Worm (Caenorhabditis elegans) whole organism, mixed stage, embryonic: ENCODE measurements around the gene ugt-37.

Experiments used
- bed-3 ChIP-seq: fragments of 200-800 bp; sonication (Bioruptor generic); optimal IDR thresholded peaks from 3 replicates; lab custom pipeline; 2018; ENCODE audit warnings: mild to moderate bottlenecking, missing genetic modification characterization, moderate library complexity, missing compliant biosample characterization
- ceh-83 ChIP-seq: fragments of 200-800 bp; sonication (Bioruptor generic); optimal IDR thresholded peaks from 2 replicates; lab custom pipeline; 2018; ENCODE audit warnings: mild to moderate bottlenecking, missing genetic modification characterization, missing compliant biosample characterization
- ces-1 ChIP-seq: fragments of 150-350 bp; optimal IDR thresholded peaks from 2 replicates; lab custom pipeline; 2014; ENCODE audit warnings: missing biosample characterization, missing genetic modification reagents, missing genetic modification characterization
- drap-1 ChIP-seq: fragments of 200-800 bp; sonication (Bioruptor generic); optimal IDR thresholded peaks from 3 replicates; lab custom pipeline; 2018; ENCODE audit warnings: mild to moderate bottlenecking, missing genetic modification characterization, missing compliant biosample characterization
- elt-1 ChIP-seq: sonication (generic microtip); optimal IDR thresholded peaks from 2 replicates; lab custom pipeline; 2017; ENCODE audit warnings: missing genetic modification characterization, mild to moderate bottlenecking, missing compliant biosample characterization, antibody characterized with exemption, moderate library complexity, borderline replicate concordance; ENCODE audit not compliant: insufficient read depth
- elt-3 ChIP-seq: fragments of 150-350 bp; optimal IDR thresholded peaks from 2 replicates; lab custom pipeline; 2014; ENCODE audit warnings: missing biosample characterization, missing genetic modification characterization
- flh-1 ChIP-seq: fragments of 200-800 bp; sonication (Bioruptor generic); optimal IDR thresholded peaks from 2 replicates; lab custom pipeline; 2018; ENCODE audit warnings: mild to moderate bottlenecking, missing genetic modification characterization, moderate library complexity, missing compliant biosample characterization
- ham-2 ChIP-seq: fragments of 200-800 bp; sonication (Bioruptor generic); optimal IDR thresholded peaks from 2 replicates; lab custom pipeline; 2018; ENCODE audit warnings: mild to moderate bottlenecking, missing genetic modification characterization, missing compliant biosample characterization
- hlh-1 ChIP-seq: fragments of 150-350 bp; optimal IDR thresholded peaks from 2 replicates; lab custom pipeline; 2014; ENCODE audit warnings: missing biosample characterization, missing genetic modification reagents, missing genetic modification characterization
- lin-13 ChIP-seq: fragments of 150-350 bp; optimal IDR thresholded peaks from 2 replicates; lab custom pipeline; 2014; ENCODE audit warnings: missing biosample characterization, missing genetic modification characterization
- lsy-2 ChIP-seq: fragments of 150-350 bp; optimal IDR thresholded peaks from 2 replicates; lab custom pipeline; 2014; ENCODE audit warnings: missing biosample characterization, missing genetic modification characterization
- mab-5 ChIP-seq: fragments of 150-350 bp; optimal IDR thresholded peaks from 2 replicates; lab custom pipeline; 2014; ENCODE audit warnings: missing biosample characterization, missing genetic modification characterization
- mep-1 ChIP-seq: fragments of 150-350 bp; optimal IDR thresholded peaks from 2 replicates; lab custom pipeline; 2017; ENCODE audit warnings: missing biosample characterization, missing genetic modification reagents, missing genetic modification characterization, inconsistent platforms
- mls-2 ChIP-seq: sonication (generic microtip); optimal IDR thresholded peaks from 2 replicates; lab custom pipeline; 2016; ENCODE audit warnings: mild to moderate bottlenecking, missing genetic modification characterization, moderate library complexity, missing compliant biosample characterization
- nhr-12 ChIP-seq: fragments of 150-350 bp; optimal IDR thresholded peaks from 2 replicates; lab custom pipeline; 2014; ENCODE audit warnings: missing biosample characterization, missing genetic modification characterization
- nhr-2 ChIP-seq: fragments of 150-350 bp; optimal IDR thresholded peaks from 2 replicates; lab custom pipeline; 2014; ENCODE audit warnings: missing biosample characterization, missing genetic modification characterization
- nhr-237 ChIP-seq: fragments of 150-350 bp; optimal IDR thresholded peaks from 2 replicates; lab custom pipeline; 2014; ENCODE audit warnings: missing biosample characterization, missing genetic modification characterization
- nhr-28 ChIP-seq: fragments of 150-350 bp; optimal IDR thresholded peaks from 2 replicates; lab custom pipeline; 2014; ENCODE audit warnings: missing biosample characterization, missing genetic modification characterization
- nhr-76 ChIP-seq: sonication (generic microtip); optimal IDR thresholded peaks from 2 replicates; lab custom pipeline; 2017; ENCODE audit warnings: missing biosample characterization, missing genetic modification characterization
- pha-4 ChIP-seq: fragments of 150-350 bp; optimal IDR thresholded peaks from 2 replicates; lab custom pipeline; 2018; ENCODE audit warnings: missing biosample characterization, missing genetic modification reagents, missing genetic modification characterization
- snpc-4 ChIP-seq: fragments of 150-350 bp; optimal IDR thresholded peaks from 2 replicates; lab custom pipeline; 2014; ENCODE audit warnings: missing biosample characterization, missing genetic modification characterization
- tbx-8 ChIP-seq: fragments of 200-800 bp; sonication (Bioruptor generic); optimal IDR thresholded peaks from 2 replicates; lab custom pipeline; 2018; ENCODE audit warnings: mild to moderate bottlenecking, missing genetic modification characterization, moderate library complexity, missing compliant biosample characterization
- unc-120 ChIP-seq: sonication (generic microtip); optimal IDR thresholded peaks from 2 replicates; lab custom pipeline; 2017; ENCODE audit warnings: missing genetic modification characterization, missing compliant biosample characterization; ENCODE audit not compliant: poor library complexity, severe bottlenecking
- unc-39 ChIP-seq: fragments of 150-350 bp; optimal IDR thresholded peaks from 2 replicates; lab custom pipeline; 2014; ENCODE audit warnings: missing biosample characterization, missing genetic modification characterization
- unc-62 ChIP-seq: fragments of 150-350 bp; optimal IDR thresholded peaks from 2 replicates; lab custom pipeline; 2014; ENCODE audit warnings: missing biosample characterization, missing genetic modification reagents, missing genetic modification characterization

Gene ugt-37

DNA sequence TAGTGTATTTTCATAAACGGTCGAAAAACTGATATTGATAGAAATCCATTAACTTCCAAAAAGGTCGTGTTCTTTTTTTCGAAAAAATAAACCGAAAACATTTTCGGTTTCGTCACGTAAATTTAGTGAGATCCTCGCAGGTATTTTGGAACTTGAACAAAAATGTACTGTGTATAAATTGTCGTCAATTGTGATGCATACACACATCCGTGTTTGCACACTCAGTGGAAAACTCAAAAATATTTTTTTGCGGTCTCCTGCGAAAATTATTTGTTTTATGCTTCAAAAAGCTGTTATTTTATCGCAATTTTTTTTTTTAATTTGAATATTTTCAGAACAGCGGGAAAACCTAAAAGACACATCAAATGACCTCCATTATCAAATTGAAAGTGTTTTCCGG, 33.7 kb upstream of the ugt-37 start, which contains the start of gene cpsf-2:
cpsf-2 (plus strand) TSS at position 330 of the 400 bp plus-strand sequence.
- TF ChIP-seq tbx-8 (GFP tag; lab: Kevin White, UChicago): no peak
- peak; percentile 9 for TF ChIP-seq nhr-237 (tag; lab: Kevin White, UChicago)
- TF ChIP-seq snpc-4: no peak
- no peak for TF ChIP-seq elt-3 (tag; lab: Kevin White, UChicago)
- TF ChIP-seq ces-1 (GFP tag; lab: Kevin White, UChicago): no peak
- no peak for TF ChIP-seq nhr-12 (tag; lab: Kevin White, UChicago)

DNA sequence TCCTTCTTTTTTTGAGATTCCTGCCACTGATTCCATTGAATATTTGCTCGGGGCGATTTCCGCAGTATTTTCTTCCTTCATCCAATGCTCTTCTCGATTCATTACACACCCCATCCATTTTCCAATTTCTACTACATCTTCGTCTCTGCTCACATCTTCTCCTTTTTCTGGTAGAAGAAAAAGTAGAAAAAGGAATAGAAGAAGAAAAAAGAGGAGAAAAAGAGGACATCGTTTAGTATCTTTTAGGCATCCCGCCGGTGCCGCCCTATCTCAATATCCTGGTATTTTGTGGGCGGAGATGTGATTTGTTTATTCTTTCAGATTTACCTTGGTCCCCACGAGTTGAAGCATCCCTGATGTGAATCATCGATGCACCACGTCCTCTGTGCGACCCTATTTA, 30.1 kb upstream of the ugt-37 start, which contains the start of gene lgc-39:
lgc-39 (plus strand) TSS at position 301 of the 400 bp plus-strand sequence.
- TF ChIP-seq elt-1: no peak
- TF ChIP-seq, all 35 proteins: peak for 0

DNA sequence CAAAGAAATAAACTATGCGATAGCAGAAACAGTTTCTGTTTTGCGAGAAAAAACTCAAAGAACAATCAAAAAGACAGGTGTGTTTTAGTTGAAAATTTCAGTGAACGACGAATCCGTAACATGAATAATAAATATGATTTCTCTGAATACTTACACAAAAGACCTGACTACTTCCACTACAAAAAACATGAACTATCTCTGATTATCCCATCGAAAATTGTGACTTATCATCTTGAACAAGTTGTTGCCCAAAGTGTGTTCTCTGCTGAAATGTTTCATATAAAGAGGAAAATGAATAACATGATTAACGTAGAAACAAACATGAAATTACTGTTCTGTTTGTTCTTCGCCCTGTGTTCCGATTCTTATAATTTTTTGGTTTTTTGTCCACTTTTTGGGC, 21.6 kb upstream of the ugt-37 start, which contains the start of gene ugt-36:
ugt-36 (plus strand) TSS at position 301 of the 400 bp plus-strand sequence.
- TF ChIP-seq nhr-28 (tag; lab: Kevin White, UChicago) (no peak), ham-2 (GFP tag; lab: Kevin White, UChicago) (no peak), lsy-2 (tag; lab: Kevin White, UChicago) (no peak), lin-13 (tag; lab: Kevin White, UChicago) (no peak)
- TF ChIP-seq, all 35 proteins: peak for 0

DNA sequence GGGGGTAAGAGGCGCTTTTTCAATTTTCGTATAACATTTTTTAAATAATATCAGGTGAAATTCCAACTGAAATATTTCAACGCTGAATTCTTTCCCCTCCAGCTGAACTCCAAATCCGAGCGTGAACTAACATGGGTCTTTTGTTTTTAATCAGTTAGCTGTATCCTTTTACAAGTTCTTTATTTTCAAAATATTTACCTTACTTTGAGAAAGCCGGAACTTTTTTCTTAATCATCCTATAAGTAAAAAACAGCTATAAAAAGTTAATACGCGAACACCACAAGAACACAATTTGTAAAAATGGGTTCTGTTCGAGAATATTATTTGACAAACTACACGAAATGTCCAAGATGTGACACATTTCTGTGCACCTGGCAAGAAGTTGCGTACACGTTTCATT, 19.1 kb upstream of the ugt-37 start, which contains the start of gene srh-83:
srh-83 (plus strand) TSS at position 301 of the 400 bp plus-strand sequence.
- TF ChIP-seq ceh-83 (GFP tag; lab: Kevin White, UChicago): no peak
- TF ChIP-seq flh-1 (GFP tag; lab: Kevin White, UChicago): no peak
- TF ChIP-seq mep-1 (tag; lab: Kevin White, UChicago): no peak
- TF ChIP-seq ham-2 (GFP tag; lab: Kevin White, UChicago): no peak
- TF ChIP-seq mls-2: no peak

- TF ChIP-seq pha-4 (tag; lab: Kevin White, UChicago) (no peak), elt-1 (no peak), nhr-2 (tag; lab: Kevin White, UChicago) (no peak), bed-3 (GFP tag; lab: Kevin White, UChicago) (no peak), lin-13 (tag; lab: Kevin White, UChicago) (no peak), snpc-4 (no peak), mab-5 (tag; lab: Kevin White, UChicago) (no peak), unc-62 (GFP tag; lab: Kevin White, UChicago) (no peak), nhr-76 (tag; lab: Kevin White, UChicago) (no peak)
Measured at ce11 chrV:7163477-7164114, 18.5 kb upstream of the ugt-37 start, which contains the start of gene ugt-41. TSS of gene ugt-41 (minus strand) at chrV:7163595.

- TF ChIP-seq lsy-2 (tag; lab: Kevin White, UChicago) (no peak), nhr-12 (tag; lab: Kevin White, UChicago) (no peak), snpc-4 (no peak), tbx-8 (GFP tag; lab: Kevin White, UChicago) (no peak)
Measured at ce11 chrV:7159391-7159790, 14.3 kb upstream of the ugt-37 start, which contains the start of gene str-204. TSS of gene str-204 (plus strand) at chrV:7159691.

DNA sequence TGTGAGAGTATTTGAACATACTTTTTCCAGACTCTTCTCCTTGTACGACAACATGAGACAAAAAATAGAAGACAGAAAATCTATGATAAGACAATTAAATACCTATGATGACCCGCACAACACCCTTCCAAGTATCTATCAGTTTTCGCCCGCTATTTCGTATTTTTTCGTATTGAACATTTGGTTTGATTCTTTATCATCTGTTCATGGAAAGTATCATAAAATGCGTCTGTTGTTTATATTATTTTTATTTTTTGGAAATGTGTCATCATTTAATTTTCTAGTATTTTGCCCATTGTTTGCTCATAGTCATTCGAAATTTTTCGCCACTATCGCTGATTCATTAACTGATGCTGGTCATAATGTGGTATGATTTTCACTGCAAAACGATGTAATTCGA, 12.0 kb upstream of the ugt-37 start, which contains the start of gene ugt-39:
ugt-39 (plus strand) TSS at position 54 of the 400 bp plus-strand sequence.
- no peak for TF ChIP-seq pha-4 (tag; lab: Kevin White, UChicago)
- no peak for TF ChIP-seq unc-120 (tag; lab: Kevin White, UChicago)
- no peak for TF ChIP-seq lin-13 (tag; lab: Kevin White, UChicago)
- TF ChIP-seq nhr-76 (tag; lab: Kevin White, UChicago): no peak
- no peak for TF ChIP-seq nhr-28 (tag; lab: Kevin White, UChicago)
- TF ChIP-seq elt-1: no peak
- no peak for TF ChIP-seq snpc-4
- TF ChIP-seq mep-1 (tag; lab: Kevin White, UChicago): no peak
- no peak for TF ChIP-seq drap-1 (GFP tag; lab: Kevin White, UChicago)
- TF ChIP-seq nhr-12 (tag; lab: Kevin White, UChicago): no peak
- no peak for TF ChIP-seq unc-62 (GFP tag; lab: Kevin White, UChicago)
- TF ChIP-seq unc-39: no peak
- no peak for TF ChIP-seq hlh-1 (tag; lab: Kevin White, UChicago)
